Fruit fly (Drosophila melanogaster): ENCODE data around the gene CG6683.
A peak's percentile ranks its signal among the peaks of the same experiment; 100 is the strongest.

Gene CG6683

DNA sequence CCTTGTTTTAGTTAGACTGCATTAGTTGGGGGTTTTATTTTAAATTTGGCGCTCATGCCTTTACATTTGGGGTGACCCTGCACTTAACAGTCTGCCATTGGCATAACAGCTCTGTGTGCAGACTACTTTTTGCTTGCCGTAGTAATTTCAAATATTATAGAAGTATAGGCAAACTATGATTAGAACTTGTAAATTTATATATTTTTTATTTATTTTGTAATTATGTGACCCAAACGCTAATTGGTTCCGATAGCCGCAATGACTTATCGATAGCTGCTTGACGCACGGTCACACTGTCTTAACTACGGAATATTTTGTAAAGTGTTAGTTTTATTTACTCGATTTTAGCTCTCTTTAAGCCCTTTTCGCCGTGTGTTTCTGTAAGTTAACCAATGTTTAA lies 30.0 kb upstream of the CG6683 start, which contains the start of gene rhea (continued):
- TF ChIP-seq ftz-f1 (GFP tag; optimal IDR thresholded peaks at IDR 0.05) = no peak
- no peak for TF ChIP-seq her (GFP tag; optimal IDR thresholded peaks at IDR 0.05)
- TF ChIP-seq CG2712 (tag; optimal IDR thresholded peaks at IDR 0.05) = peak; percentile 55

DNA sequence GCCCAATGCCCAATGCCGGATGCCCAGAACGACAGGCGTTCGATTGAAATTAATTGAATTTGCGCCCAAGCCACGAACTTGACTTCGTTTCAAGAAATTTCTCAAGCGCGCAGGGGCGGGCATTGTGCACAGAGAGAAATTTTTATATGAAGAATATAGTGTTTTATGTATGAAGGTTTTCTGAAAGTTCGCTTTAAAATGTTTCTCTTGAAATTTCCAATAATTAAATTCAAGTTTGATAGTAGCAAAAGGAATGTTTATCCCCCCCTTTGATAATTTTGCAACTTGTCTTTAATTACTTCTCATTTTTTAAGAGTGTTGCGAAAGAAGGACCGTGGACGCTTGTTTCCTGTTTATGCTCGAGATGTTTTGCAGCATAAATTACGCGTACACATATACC lies 29.1 kb upstream of the CG6683 start:
- no peak for TF ChIP-seq Tbp (GFP tag; optimal IDR thresholded peaks at IDR 0.05)
- TF ChIP-seq ERR (GFP tag; optimal IDR thresholded peaks at IDR 0.05) = no peak
- no peak for TF ChIP-seq CTCF (GFP tag; optimal IDR thresholded peaks at IDR 0.05)
- peak; percentile 3 for TF ChIP-seq scrt (GFP tag; optimal IDR thresholded peaks at IDR 0.05)
- peak; percentile 45 for TF ChIP-seq dmrt99B (tag; optimal IDR thresholded peaks at IDR 0.05)
- peak in 1 of 3 experiments; percentile 40 for TF ChIP-seq lola (GFP tag; optimal IDR thresholded peaks at IDR 0.05)
- TF ChIP-seq CG10209 (GFP tag; optimal IDR thresholded peaks at IDR 0.05) = no peak
- peak; percentile 1 for TF ChIP-seq CG2875 (GFP tag; optimal IDR thresholded peaks at IDR 0.05)
- TF ChIP-seq Ets65A (GFP tag) = peak; percentile 69
- TF ChIP-seq gem (tag; optimal IDR thresholded peaks at IDR 0.05) = peak; percentile 53
- TF ChIP-seq CG2712 (tag; optimal IDR thresholded peaks at IDR 0.05) = peak; percentile 44
- TF ChIP-seq CG7928 (GFP tag; optimal IDR thresholded peaks at IDR 0.05) = no peak
- TF ChIP-seq Lpt (GFP tag; optimal IDR thresholded peaks at IDR 0.05) = no peak
- no peak for TF ChIP-seq CG9876 (GFP tag; optimal IDR thresholded peaks at IDR 0.05)
- no peak for TF ChIP-seq az2 (GFP tag; optimal IDR thresholded peaks at IDR 0.05)
- TF ChIP-seq CG4854 (GFP tag; optimal IDR thresholded peaks at IDR 0.05) = no peak
- TF ChIP-seq CG18599 (GFP tag; optimal IDR thresholded peaks at IDR 0.05) = peak; percentile 18
- peak; percentile 42 for TF ChIP-seq Sox102F (GFP tag; optimal IDR thresholded peaks at IDR 0.05)
- TF ChIP-seq abd-A (tag; optimal IDR thresholded peaks at IDR 0.05) = no peak
- TF ChIP-seq bigmax (GFP tag; optimal IDR thresholded peaks at IDR 0.05) = no peak
- no peak for TF ChIP-seq CG34422 (GFP tag; IDR thresholded peaks at IDR 0.05)
- no peak for TF ChIP-seq CG12659 (GFP tag; optimal IDR thresholded peaks at IDR 0.05)
- no peak for TF ChIP-seq ewg (GFP tag; optimal IDR thresholded peaks at IDR 0.05)
- peak; percentile 8 for TF ChIP-seq tio (GFP tag; optimal IDR thresholded peaks at IDR 0.05)
- TF ChIP-seq Atf3 (GFP tag; optimal IDR thresholded peaks at IDR 0.05) = no peak
- no peak for TF ChIP-seq inv (GFP tag; IDR thresholded peaks at IDR 0.05; ENCODE audit: partially characterized antibody)
- no peak for TF ChIP-seq CG5245 (GFP tag; optimal IDR thresholded peaks at IDR 0.05)
- no peak for TF ChIP-seq GATAe (GFP tag; conservative IDR thresholded peaks at IDR 0.05)
- no peak for TF ChIP-seq Stat92E (GFP tag; optimal IDR thresholded peaks at IDR 0.05)
- no peak for TF ChIP-seq otp (GFP tag; IDR thresholded peaks at IDR 0.05)
- peak; percentile 18; the same call in 1 of the 2 replicates for TF ChIP-seq Ptx1 (GFP tag; IDR thresholded peaks at IDR 0.05)
- TF ChIP-seq Oaz (GFP tag; IDR thresholded peaks at IDR 0.05) = no peak
- TF ChIP-seq Sox100B (GFP tag; optimal IDR thresholded peaks at IDR 0.05) = peak; percentile 5
- no peak for TF ChIP-seq Bgb (GFP tag; IDR thresholded peaks at IDR 0.05; ENCODE audit: partially characterized antibody)
- peak; percentile 3 for TF ChIP-seq CG13775 (GFP tag; optimal IDR thresholded peaks at IDR 0.05)
- TF ChIP-seq CG2889 (GFP tag; IDR thresholded peaks at IDR 0.05) = no peak
- TF ChIP-seq CG14441 (GFP tag; IDR thresholded peaks at IDR 0.05) = no peak
- TF ChIP-seq Vsx1 (GFP tag; optimal IDR thresholded peaks at IDR 0.05) = no peak
- TF ChIP-seq ato (GFP tag; IDR thresholded peaks at IDR 0.05; ENCODE audit: partially characterized antibody) = no peak
- no peak for TF ChIP-seq CG32767 (GFP tag; IDR thresholded peaks at IDR 0.05)
- peak; percentile 0 for TF ChIP-seq CG8924 (tag; optimal IDR thresholded peaks at IDR 0.05)
- TF ChIP-seq CG9215 (GFP tag; IDR thresholded peaks at IDR 0.05) = no peak
- no peak for TF ChIP-seq Meics (GFP tag; optimal IDR thresholded peaks at IDR 0.05)
- TF ChIP-seq CkIIα-i1 (GFP tag; IDR thresholded peaks at IDR 0.05) = no peak
- no peak for TF ChIP-seq D19B (GFP tag; optimal IDR thresholded peaks at IDR 0.05)
- no peak for TF ChIP-seq wdn (GFP tag; IDR thresholded peaks at IDR 0.05)
- no peak for TF ChIP-seq NC2α (GFP tag; optimal IDR thresholded peaks at IDR 0.05)
- no peak for TF ChIP-seq pho (GFP tag; optimal IDR thresholded peaks at IDR 0.05)
